Fruit fly (Drosophila melanogaster) whole organism, pupa: ENCODE results near the gene CG31211.

Experiments used
- CG12605 ChIP-seq: fragments of 200-800 bp; sonication (Bioruptor generic); IDR thresholded peaks from 2 replicates; pipeline ENCODE4 v1.3.6; 2022; ENCODE audit warnings: missing biosample characterization, missing genetic modification characterization
- CG13204 ChIP-seq: fragments of 200-800 bp; sonication (Bioruptor generic); optimal IDR thresholded peaks from 2 replicates; lab custom pipeline; 2018; ENCODE audit warnings: missing biosample characterization, mild to moderate bottlenecking, missing genetic modification characterization, moderate library complexity
- CG17806 ChIP-seq: fragments of 200-800 bp; sonication (Bioruptor generic); optimal IDR thresholded peaks from 2 replicates; lab custom pipeline; 2018; ENCODE audit warnings: missing biosample characterization, mild to moderate bottlenecking, missing genetic modification characterization, moderate library complexity
- CG32121 ChIP-seq: fragments of 200-800 bp; sonication (Bioruptor generic); IDR thresholded peaks from 2 replicates; pipeline ENCODE4 v1.3.6; 2022; ENCODE audit warnings: missing biosample characterization, missing genetic modification characterization
- EcR ChIP-seq: fragments of 200-800 bp; sonication (Bioruptor generic); optimal IDR thresholded peaks from 3 replicates; lab custom pipeline; 2019; ENCODE audit warnings: missing biosample characterization, missing genetic modification characterization, mild to moderate bottlenecking, moderate library complexity, missing genetic modification reagents
- Ets98B ChIP-seq: fragments of 200-800 bp; sonication (Bioruptor generic); IDR thresholded peaks from 2 replicates; pipeline ENCODE4 v1.3.6; 2022; ENCODE audit warnings: missing biosample characterization, missing genetic modification characterization
- fd96Ca ChIP-seq: fragments of 200-800 bp; sonication (Bioruptor generic); IDR thresholded peaks from 3 replicates; pipeline ENCODE4 v1.3.6; 2022; ENCODE audit warnings: missing biosample characterization, missing genetic modification characterization
- gl ChIP-seq: fragments of 200-800 bp; sonication (Bioruptor generic); optimal IDR thresholded peaks from 2 replicates; lab custom pipeline; 2018; ENCODE audit warnings: missing biosample characterization, mild to moderate bottlenecking, missing genetic modification characterization

DNA sequence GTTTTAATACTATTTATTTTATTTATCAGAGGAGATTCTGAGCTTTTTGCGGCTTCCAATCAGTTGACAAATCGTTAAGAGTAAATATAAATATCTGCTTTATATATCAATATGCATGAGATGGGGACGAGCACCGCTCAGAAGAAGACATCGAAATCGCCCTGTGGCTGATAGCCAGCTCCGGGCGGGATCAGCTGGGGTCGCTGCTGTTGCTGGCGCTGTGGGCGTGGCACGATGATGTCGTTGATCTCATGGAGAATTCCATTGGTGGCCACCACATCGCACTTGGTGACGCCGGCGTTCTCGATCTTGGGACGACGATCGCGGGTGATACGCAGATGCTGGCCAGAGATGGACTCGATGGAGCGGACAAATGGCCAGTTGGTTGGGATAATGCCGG, 35.4 kb downstream of the CG31211 start:
- TF ChIP-seq EcR, result peak; percentile 79
- TF ChIP-seq CG12605 (GFP tag; lab: Robert Waterston, UW), result no peak
- TF ChIP-seq gl (tag; lab: Kevin White, UChicago), result no peak
- TF ChIP-seq CG13204 (GFP tag; lab: Kevin White, UChicago), result no peak
- no peak for TF ChIP-seq fd96Ca
- TF ChIP-seq CG17806 (tag; lab: Kevin White, UChicago), result no peak
- no peak for TF ChIP-seq CG32121 (GFP tag; lab: Robert Waterston, UW)
- TF ChIP-seq Ets98B (GFP tag; lab: Robert Waterston, UW), result no peak
